Worm (Caenorhabditis elegans) whole organism, L4 larva: Measurements from ENCODE around the gene cwp-5.

Source experiments
- D1046.2 ChIP-seq: fragments of 200-800 bp; sonication (Bioruptor generic); IDR thresholded peaks from 2 replicates; pipeline ENCODE4 v1.3.6; 2022; ENCODE audit warnings: missing genetic modification characterization, missing compliant biosample characterization
- F10B5.3 ChIP-seq: sonication (generic microtip); optimal IDR thresholded peaks from 2 replicates; lab custom pipeline; 2016; ENCODE audit warnings: mild to moderate bottlenecking, missing genetic modification characterization, missing compliant biosample characterization
- F26F4.8 ChIP-seq: fragments of 200-800 bp; sonication (Bioruptor generic); conservative IDR thresholded peaks from 2 replicates; pipeline ENCODE4 v1.3.6; 2022; ENCODE audit warnings: missing genetic modification characterization, missing compliant biosample characterization
- F37D6.2 ChIP-seq: sonication (generic microtip); optimal IDR thresholded peaks from 2 replicates; lab custom pipeline; 2016; ENCODE audit warnings: mild to moderate bottlenecking, missing genetic modification characterization, missing compliant biosample characterization
- F44E2.7 ChIP-seq: fragments of 200-800 bp; sonication (Bioruptor generic); IDR thresholded peaks from 2 replicates; pipeline ENCODE4 v2.1.2; 2022; ENCODE audit warnings: missing genetic modification characterization, missing compliant biosample characterization
- R02D3.7 ChIP-seq: fragments of 150-350 bp; sonication (generic microtip); optimal IDR thresholded peaks from 3 replicates; lab custom pipeline; 2014; ENCODE audit warnings: missing biosample characterization, missing genetic modification characterization
- ZK546.5 ChIP-seq, 2 experiments: sonication (generic microtip); optimal IDR thresholded peaks; 2 replicates each; lab custom pipeline; 2017; ENCODE audit warnings: missing biosample characterization in 2 of 2, missing genetic modification characterization in 2 of 2
- ceh-20 ChIP-seq: fragments of 200-800 bp; sonication (Bioruptor generic); IDR thresholded peaks from 2 replicates; pipeline ENCODE4 v1.3.6; 2022; ENCODE audit warnings: missing genetic modification reagents, missing genetic modification characterization, missing compliant biosample characterization
- ceh-28 ChIP-seq: fragments of 150-350 bp; optimal IDR thresholded peaks from 2 replicates; lab custom pipeline; 2014; ENCODE audit warnings: missing biosample characterization, missing genetic modification reagents, missing genetic modification characterization
- ceh-32 ChIP-seq: sonication (generic microtip); optimal IDR thresholded peaks from 2 replicates; lab custom pipeline; 2016; ENCODE audit warnings: mild to moderate bottlenecking, missing genetic modification characterization, missing compliant biosample characterization; ENCODE audit not compliant: poor library complexity
- ceh-62 ChIP-seq: sonication (generic microtip); optimal IDR thresholded peaks from 2 replicates; lab custom pipeline; 2017; ENCODE audit warnings: missing biosample characterization, missing genetic modification characterization
- ctbp-1 ChIP-seq: fragments of 200-800 bp; sonication (Bioruptor generic); IDR thresholded peaks from 2 replicates; pipeline ENCODE4 v1.3.6; 2022; ENCODE audit warnings: missing genetic modification reagents, missing genetic modification characterization, missing compliant biosample characterization
- daf-12 ChIP-seq: fragments of 150-350 bp; optimal IDR thresholded peaks from 2 replicates; lab custom pipeline; 2014; ENCODE audit warnings: missing biosample characterization, missing genetic modification reagents, missing genetic modification characterization
- daf-16 ChIP-seq, 3 experiments: sonication (generic microtip); optimal IDR thresholded peaks; 2 replicates each; lab custom pipeline; 2016 to 2017; ENCODE audit warnings: missing genetic modification characterization in 3 of 3, missing genetic modification reagents in 3 of 3, mild to moderate bottlenecking in 2 of 3, missing compliant biosample characterization in 2 of 3, missing biosample characterization in 1 of 3, moderate library complexity in 1 of 3
- daf-19 ChIP-seq: fragments of 200-800 bp; sonication (Bioruptor generic); conservative IDR thresholded peaks from 2 replicates; pipeline ENCODE4 v1.3.6; 2022; ENCODE audit warnings: missing genetic modification characterization, missing compliant biosample characterization
- daf-8 ChIP-seq: fragments of 200-800 bp; sonication (Bioruptor generic); IDR thresholded peaks from 2 replicates; pipeline ENCODE4 v1.3.6; 2022; ENCODE audit warnings: missing genetic modification characterization, missing compliant biosample characterization
- dmd-6 ChIP-seq: fragments of 200-800 bp; sonication (Bioruptor generic); IDR thresholded peaks from 2 replicates; pipeline ENCODE4 v1.3.6; 2022; ENCODE audit warnings: missing genetic modification reagents, missing genetic modification characterization, missing compliant biosample characterization
- dmd-8 ChIP-seq: fragments of 200-800 bp; sonication (Bioruptor generic); IDR thresholded peaks from 2 replicates; pipeline ENCODE4 v1.3.6; 2022; ENCODE audit warnings: missing genetic modification characterization, missing compliant biosample characterization
- dpl-1 ChIP-seq: fragments of 150-350 bp; optimal IDR thresholded peaks from 2 replicates; lab custom pipeline; 2014; ENCODE audit warnings: missing biosample characterization, missing genetic modification reagents, missing genetic modification characterization
- duxl-1 ChIP-seq: sonication (generic microtip); optimal IDR thresholded peaks from 2 replicates; lab custom pipeline; 2016; ENCODE audit warnings: mild to moderate bottlenecking, missing genetic modification characterization, moderate library complexity, missing compliant biosample characterization; ENCODE audit not compliant: poor library complexity
- fkh-10 ChIP-seq: fragments of 150-350 bp; optimal IDR thresholded peaks from 2 replicates; lab custom pipeline; 2014; ENCODE audit warnings: missing biosample characterization, missing genetic modification reagents, missing genetic modification characterization
- hif-1 ChIP-seq, 2 experiments: sonication (generic microtip); optimal IDR thresholded peaks; 2 replicates each; lab custom pipeline; 2016 to 2017; ENCODE audit warnings: missing compliant biosample characterization in 2 of 2, missing genetic modification characterization in 2 of 2, missing genetic modification reagents in 2 of 2, missing genotype in 2 of 2, mild to moderate bottlenecking in 1 of 2
- hlh-11 ChIP-seq: fragments of 200-800 bp; sonication (Bioruptor generic); optimal IDR thresholded peaks from 2 replicates; lab custom pipeline; 2018; ENCODE audit warnings: mild to moderate bottlenecking, missing genetic modification characterization, missing compliant biosample characterization
- hmg-1.1 ChIP-seq: fragments of 200-800 bp; sonication (Bioruptor generic); IDR thresholded peaks from 2 replicates; pipeline ENCODE4 v1.3.6; 2022; ENCODE audit warnings: missing genetic modification reagents, missing genetic modification characterization, missing compliant biosample characterization
- lin-1 ChIP-seq: fragments of 200-800 bp; sonication (Bioruptor generic); IDR thresholded peaks from 2 replicates; pipeline ENCODE4 v1.3.6; 2022; ENCODE audit warnings: missing genetic modification reagents, missing genetic modification characterization, missing compliant biosample characterization
- lin-13 ChIP-seq: fragments of 150-350 bp; optimal IDR thresholded peaks from 2 replicates; lab custom pipeline; 2014; ENCODE audit warnings: missing biosample characterization, missing genetic modification reagents, missing genetic modification characterization
- lin-15B ChIP-seq: fragments of 150-350 bp; sonication (generic microtip); optimal IDR thresholded peaks from 3 replicates; lab custom pipeline; 2014; ENCODE audit warnings: missing biosample characterization, missing genetic modification characterization
- madf-5 ChIP-seq, 2 experiments: fragments of 200-800 bp; sonication (Bioruptor generic); IDR thresholded peaks; 2 replicates each; pipeline ENCODE4 v1.3.6; 2022; ENCODE audit warnings: missing compliant biosample characterization in 2 of 2, missing genetic modification characterization in 2 of 2
- mdl-1 ChIP-seq, 2 experiments: fragments of 150-350 bp in 1 of 2; sonication (generic microtip) in 1 of 2; optimal IDR thresholded peaks; 2 replicates each; lab custom pipeline; 2014 to 2017; ENCODE audit warnings: missing biosample characterization in 2 of 2, missing genetic modification characterization in 2 of 2
- mdt-29 ChIP-seq: fragments of 200-800 bp; sonication (Bioruptor generic); IDR thresholded peaks from 2 replicates; pipeline ENCODE4 v1.3.6; 2022; ENCODE audit warnings: missing genetic modification reagents, missing genetic modification characterization, missing compliant biosample characterization
- mes-2 ChIP-seq: sonication (generic microtip); optimal IDR thresholded peaks from 2 replicates; lab custom pipeline; 2016; ENCODE audit warnings: missing genotype, mild to moderate bottlenecking, missing genetic modification characterization, missing compliant biosample characterization; ENCODE audit not compliant: poor library complexity, severe bottlenecking
- mxl-2 ChIP-seq: fragments of 200-800 bp; sonication (Bioruptor generic); conservative IDR thresholded peaks from 2 replicates; pipeline ENCODE4 v1.3.6; 2022; ENCODE audit warnings: missing genetic modification reagents, missing genetic modification characterization, missing compliant biosample characterization
- nhr-10 ChIP-seq: fragments of 150-350 bp; optimal IDR thresholded peaks from 2 replicates; lab custom pipeline; 2014; ENCODE audit warnings: missing biosample characterization, missing genetic modification characterization
- nhr-237 ChIP-seq: sonication (generic microtip); optimal IDR thresholded peaks from 2 replicates; lab custom pipeline; 2017; ENCODE audit warnings: missing biosample characterization, missing genetic modification characterization
- nhr-41 ChIP-seq: fragments of 200-800 bp; sonication (Bioruptor generic); IDR thresholded peaks from 2 replicates; pipeline ENCODE4 v1.3.6; 2022; ENCODE audit warnings: missing genetic modification reagents, missing genetic modification characterization, missing compliant biosample characterization
- nhr-48 ChIP-seq: sonication (generic microtip); optimal IDR thresholded peaks from 2 replicates; lab custom pipeline; 2016; ENCODE audit warnings: mild to moderate bottlenecking, missing genetic modification characterization, missing compliant biosample characterization
- nhr-6 ChIP-seq: fragments of 150-350 bp; optimal IDR thresholded peaks from 2 replicates; lab custom pipeline; 2014; ENCODE audit warnings: missing biosample characterization, missing genetic modification characterization
- nhr-76 ChIP-seq: fragments of 150-350 bp; optimal IDR thresholded peaks from 2 replicates; lab custom pipeline; 2014; ENCODE audit warnings: missing biosample characterization, missing genetic modification characterization
- php-3 ChIP-seq: fragments of 200-800 bp; sonication (Bioruptor generic); IDR thresholded peaks from 2 replicates; pipeline ENCODE4 v1.3.6; 2022; ENCODE audit warnings: missing genetic modification reagents, missing genetic modification characterization, missing compliant biosample characterization
- rbr-2 ChIP-seq: sonication (generic microtip); optimal IDR thresholded peaks from 2 replicates; lab custom pipeline; 2016; ENCODE audit warnings: missing genotype, missing genetic modification characterization, missing compliant biosample characterization
- sdz-12 ChIP-seq: fragments of 200-800 bp; sonication (Bioruptor generic); optimal IDR thresholded peaks from 2 replicates; lab custom pipeline; 2018; ENCODE audit warnings: mild to moderate bottlenecking, missing genetic modification characterization, missing compliant biosample characterization
- set-16 ChIP-seq: fragments of 200-800 bp; sonication (Bioruptor generic); IDR thresholded peaks from 2 replicates; pipeline ENCODE4 v1.3.6; 2022; ENCODE audit warnings: missing genetic modification reagents, missing genetic modification characterization, missing compliant biosample characterization
- snpc-1.2 ChIP-seq: fragments of 200-800 bp; sonication (Bioruptor generic); IDR thresholded peaks from 2 replicates; pipeline ENCODE4 v1.3.6; 2022; ENCODE audit warnings: missing genetic modification reagents, missing genetic modification characterization, missing compliant biosample characterization
- spr-1 ChIP-seq: sonication (generic microtip); optimal IDR thresholded peaks from 2 replicates; lab custom pipeline; 2016; ENCODE audit warnings: mild to moderate bottlenecking, missing genetic modification characterization, missing compliant biosample characterization
- zip-2 ChIP-seq: fragments of 150-350 bp; optimal IDR thresholded peaks from 2 replicates; lab custom pipeline; 2014; ENCODE audit warnings: missing biosample characterization, missing genetic modification characterization

cwp-5 gene

ce11 chrX:13225111-13225905, 35.5 kb upstream of the cwp-5 start (continued):
- TF ChIP-seq snpc-1.2 (no peak), zip-2 (no peak), madf-5 (GFP tag; IDR thresholded peaks at IDR 0.05; lab: Robert Waterston, UW) (no peak), ctbp-1 (GFP tag; lab: Robert Waterston, UW) (no peak), rbr-2 (tag; lab: Kevin White, UChicago) (no peak), duxl-1 (no peak), daf-8 (GFP tag; lab: Robert Waterston, UW) (no peak), lin-13 (GFP tag; lab: Kevin White, UChicago) (no peak), hif-1 (tag; optimal IDR thresholded peaks at IDR 0.05; lab: Kevin White, UChicago) (peak in 1 of 2 experiments; percentile 26), nhr-237 (tag; lab: Kevin White, UChicago) (no peak), F44E2.7 (GFP tag; lab: Robert Waterston, UW) (no peak), lin-1 (GFP tag; lab: Robert Waterston, UW) (no peak), F26F4.8 (GFP tag; lab: Robert Waterston, UW) (no peak), F10B5.3 (tag; lab: Kevin White, UChicago) (no peak), mes-2 (peak; percentile 61), mdt-29 (GFP tag; lab: Robert Waterston, UW) (no peak), mxl-2 (GFP tag; lab: Robert Waterston, UW) (no peak), set-16 (GFP tag; lab: Robert Waterston, UW) (no peak), lin-15B (tag; lab: Kevin White, UChicago) (no peak), dpl-1 (GFP tag; lab: Kevin White, UChicago) (no peak), dmd-8 (GFP tag; lab: Robert Waterston, UW) (no peak), R02D3.7 (tag; lab: Kevin White, UChicago) (no peak), hmg-1.1 (peak; percentile 17; the same call in 1 of the 2 replicates), sdz-12 (GFP tag; lab: Kevin White, UChicago) (no peak), nhr-6 (tag; lab: Kevin White, UChicago) (peak; percentile 40), daf-16 (GFP tag; optimal IDR thresholded peaks at IDR 0.05; lab: Kevin White, UChicago) (no peak), daf-16 (tag; optimal IDR thresholded peaks at IDR 0.05; lab: Kevin White, UChicago) (peak; percentile 68), D1046.2 (GFP tag; lab: Robert Waterston, UW) (no peak), ZK546.5 (tag; optimal IDR thresholded peaks at IDR 0.05; lab: Kevin White, UChicago) (no peak), dmd-6 (GFP tag; lab: Robert Waterston, UW) (peak; percentile 42; the same call in 1 of the 2 replicates), nhr-41 (no peak), fkh-10 (no peak), daf-12 (tag; lab: Kevin White, UChicago) (no peak), ceh-28 (no peak), nhr-48 (tag; lab: Kevin White, UChicago) (no peak), hlh-11 (peak; percentile 55), ceh-32 (tag; lab: Kevin White, UChicago) (no peak), F37D6.2 (tag; lab: Kevin White, UChicago) (no peak), ceh-62 (tag; lab: Kevin White, UChicago) (no peak), mdl-1 (tag; optimal IDR thresholded peaks at IDR 0.05; lab: Kevin White, UChicago) (no peak), spr-1 (tag; lab: Kevin White, UChicago) (no peak), nhr-76 (tag; lab: Kevin White, UChicago) (no peak), ceh-20 (GFP tag; lab: Robert Waterston, UW) (no peak), nhr-10 (tag; lab: Kevin White, UChicago) (no peak), daf-19 (GFP tag; lab: Robert Waterston, UW) (no peak), php-3 (GFP tag; lab: Robert Waterston, UW) (0 out of 2 replicates have a peak, but pooled peaks have one; percentile 33)
